Fruit fly (Drosophila melanogaster) whole organism: Measurements from ENCODE around the gene Polr1B.

Source experiments
- pan ChIP-seq: fragments of >200 bp; optimal IDR thresholded peaks from 2 replicates; lab custom pipeline; 2017
- usp ChIP-seq: fragments of >200 bp; optimal IDR thresholded peaks from 2 replicates; lab custom pipeline; 2017; ENCODE audit warnings: missing biosample characterization, missing genetic modification characterization, mixed read lengths

- no peak for TF ChIP-seq pan
- TF ChIP-seq usp = no peak
Measured at dm6 chr2L:413894-414293, 9.8 kb downstream of the Polr1B start.
